Fruit fly (Drosophila melanogaster) whole organism, embryonic: Measurements from ENCODE around the gene CecB.

Experiments
- ERR ChIP-seq: fragments of 200-800 bp; sonication (Bioruptor generic); optimal IDR thresholded peaks from 2 replicates; lab custom pipeline; 2016; ENCODE audit warnings: missing biosample characterization, missing genetic modification characterization
- Oaz ChIP-seq: fragments of 200-800 bp; sonication (Bioruptor generic); IDR thresholded peaks from 2 replicates; pipeline ENCODE4 v1.3.6; 2022; ENCODE audit warnings: missing biosample characterization, missing genetic modification characterization
- en ChIP-seq: fragments of 200-800 bp; sonication (Bioruptor generic); optimal IDR thresholded peaks from 2 replicates; lab custom pipeline; 2016; ENCODE audit warnings: missing biosample characterization, missing genetic modification characterization
- kni ChIP-seq: fragments of 200-800 bp; sonication (Bioruptor generic); optimal IDR thresholded peaks from 3 replicates; lab custom pipeline; 2017; ENCODE audit warnings: mild to moderate bottlenecking, missing biosample characterization, missing genetic modification reagents, missing genetic modification characterization

DNA sequence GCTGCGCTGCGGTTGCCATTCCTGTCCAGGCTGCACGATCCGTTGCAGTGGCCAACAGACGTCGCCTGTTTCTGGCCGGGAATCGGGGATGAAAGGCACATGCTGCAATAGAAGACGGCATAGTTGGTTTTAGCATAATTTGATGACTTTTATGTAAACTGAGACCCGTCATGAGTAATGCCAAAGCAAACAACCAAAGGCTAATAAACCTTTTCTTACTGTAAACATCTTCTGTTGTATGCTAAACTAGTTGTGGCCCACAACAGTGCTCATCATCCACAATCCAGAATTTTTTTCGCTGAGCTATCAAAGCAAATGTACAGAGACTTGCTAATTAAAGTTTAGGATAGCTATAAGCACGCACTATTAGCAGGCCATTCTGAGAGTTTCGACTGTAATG lies 14.8 kb downstream of the CecB start:
- TF ChIP-seq en: no peak
- TF ChIP-seq ERR (GFP tag; lab: Kevin White, UChicago): no peak
- peak; percentile 11 for TF ChIP-seq kni
- TF ChIP-seq Oaz (GFP tag; lab: Robert Waterston, UW): no peak
